Worm (Caenorhabditis elegans): ENCODE measurements around the gene C26E1.1.

DNA sequence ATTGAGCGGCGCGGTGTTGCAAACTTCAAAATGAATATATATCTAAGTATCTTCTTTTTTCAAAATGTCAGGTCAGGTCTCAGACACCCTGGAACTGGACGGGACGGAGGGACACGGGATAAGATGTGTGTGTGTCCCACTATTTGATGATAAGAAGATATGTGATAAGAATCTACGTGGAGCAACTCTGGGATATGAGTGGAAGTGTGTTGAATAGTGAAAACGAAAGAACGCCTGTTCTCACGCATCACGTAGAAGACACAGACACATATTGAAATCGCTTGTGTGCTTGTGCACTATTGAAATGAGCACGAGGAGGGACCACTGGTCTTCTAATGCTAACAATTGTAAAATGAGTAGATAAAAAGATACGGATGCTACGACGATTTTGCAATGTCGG, 1.5 kb upstream of the C26E1.1 start, which contains the start of gene uig-1:
- TF ChIP-seq unc-55 (GFP tag; optimal IDR thresholded peaks at IDR 0.05) (no peak), ama-1 (optimal IDR thresholded peaks at IDR 0.05) (no peak), nhr-25 (tag; optimal IDR thresholded peaks at IDR 0.05) (no peak), unc-62 (GFP tag; optimal IDR thresholded peaks at IDR 0.05) (no peak), ztf-11 (tag; optimal IDR thresholded peaks at IDR 0.05) (no peak)

Data from whole organism, L2 larva.